Worm (Caenorhabditis elegans) whole organism, L4/young adult: ENCODE measurements around the gene C01B10.6.

Source experiments
- W03F9.2 ChIP-seq: fragments of 150-350 bp; optimal IDR thresholded peaks from 2 replicates; lab custom pipeline; 2014; ENCODE audit warnings: missing biosample characterization, missing genetic modification characterization
- dao-5 ChIP-seq: sonication (generic microtip); optimal IDR thresholded peaks from 2 replicates; lab custom pipeline; 2016; ENCODE audit warnings: missing genotype, missing genetic modification characterization, moderate library complexity, missing compliant biosample characterization
- him-1 ChIP-seq: sonication (generic microtip); optimal IDR thresholded peaks from 2 replicates; lab custom pipeline; 2016; ENCODE audit warnings: missing genotype, missing genetic modification reagents, missing genetic modification characterization, missing compliant biosample characterization

ce11 chrIV:6655747-6656146 lies 15.8 kb downstream of the C01B10.6 start:
- TF ChIP-seq him-1 = no peak
- TF ChIP-seq dao-5 (tag; lab: Kevin White, UChicago) = no peak
- no peak for TF ChIP-seq W03F9.2
